Worm (Caenorhabditis elegans): ENCODE measurements around the gene mes-6.

DNA sequence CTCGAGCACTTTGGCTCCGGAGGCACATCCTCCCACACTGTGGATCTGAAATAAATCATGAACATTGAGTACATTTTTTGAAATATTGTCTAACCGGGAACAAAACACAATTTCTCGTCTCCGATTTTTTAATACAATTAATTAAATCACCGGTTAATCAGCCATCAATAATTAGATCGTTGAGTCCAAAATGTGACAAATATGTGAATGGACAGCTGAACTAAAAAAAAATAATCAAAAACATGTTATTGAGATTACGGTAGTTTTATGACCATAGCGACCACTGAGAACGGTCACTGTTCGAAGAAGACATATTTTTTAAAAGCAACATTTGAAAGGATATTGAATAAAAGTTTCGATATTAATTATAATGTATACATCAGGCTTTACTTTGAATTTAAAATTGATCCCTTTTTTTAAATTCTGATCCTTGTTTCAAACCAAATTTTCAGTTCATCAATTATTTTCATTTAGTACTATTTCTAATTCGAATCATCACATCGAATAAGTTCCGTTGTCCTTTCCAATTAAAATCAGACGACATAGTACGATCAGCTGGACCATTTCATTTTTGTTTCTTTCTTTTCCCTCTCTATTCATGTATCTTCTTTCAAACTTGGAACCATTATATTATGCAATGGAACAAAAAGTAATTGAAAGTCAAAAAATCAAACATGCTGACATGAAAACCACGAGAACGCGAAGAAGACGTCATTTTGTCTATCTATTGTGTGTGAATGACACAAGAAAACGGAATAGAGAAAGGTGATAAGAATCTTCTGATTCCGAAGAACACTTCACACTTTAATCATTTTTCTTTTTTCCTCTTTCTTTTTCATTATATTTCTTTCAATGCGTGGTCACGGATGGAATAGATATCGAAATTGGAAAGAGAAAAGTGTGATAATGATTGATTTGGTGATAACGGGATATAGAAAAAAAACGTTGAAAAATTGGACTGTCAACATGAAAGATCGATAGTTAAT is 19.3 kb downstream of the mes-6 start:
- TF ChIP-seq hlh-8 (tag; optimal IDR thresholded peaks at IDR 0.05), result no peak
- TF ChIP-seq tbx-2 (tag; optimal IDR thresholded peaks at IDR 0.05), result no peak
- no peak for TF ChIP-seq pha-4 (tag; optimal IDR thresholded peaks at IDR 0.05)
- TF ChIP-seq sox-4 (tag; optimal IDR thresholded peaks at IDR 0.05), result no peak
- no peak for TF ChIP-seq hlh-6 (tag; optimal IDR thresholded peaks at IDR 0.05)
- no peak for TF ChIP-seq ceh-9 (tag; optimal IDR thresholded peaks at IDR 0.05)
- TF ChIP-seq dve-1 (tag; optimal IDR thresholded peaks at IDR 0.05), result no peak
- TF ChIP-seq fkh-10 (GFP tag; optimal IDR thresholded peaks at IDR 0.05), result no peak
- TF ChIP-seq sox-2 (GFP tag; IDR thresholded peaks at IDR 0.05), result no peak
- TF ChIP-seq ceh-30 (tag; optimal IDR thresholded peaks at IDR 0.05), result no peak
- peak; percentile 25 for TF ChIP-seq unc-55 (GFP tag; optimal IDR thresholded peaks at IDR 0.05)
- TF ChIP-seq tbx-7 (tag; optimal IDR thresholded peaks at IDR 0.05), result no peak
- no peak for TF ChIP-seq npax-4 (tag; optimal IDR thresholded peaks at IDR 0.05)
